Worm (Caenorhabditis elegans) whole organism, early embryonic: Measurements from ENCODE around the gene dlat-2.

Experiments
- F13C5.2 ChIP-seq: sonication (generic microtip); optimal IDR thresholded peaks from 2 replicates; lab custom pipeline; 2017; ENCODE audit warnings: mild to moderate bottlenecking, missing genetic modification characterization, inconsistent platforms, missing compliant biosample characterization
- ama-1 ChIP-seq: fragments of 150-350 bp; optimal IDR thresholded peaks from 2 replicates; lab custom pipeline; 2014
- ceh-13 ChIP-seq: fragments of 200-800 bp; sonication (Bioruptor generic); optimal IDR thresholded peaks from 2 replicates; lab custom pipeline; 2018; ENCODE audit warnings: mild to moderate bottlenecking, missing genetic modification characterization, missing compliant biosample characterization
- flt-1 ChIP-seq: fragments of 200-800 bp; sonication (Bioruptor generic); IDR thresholded peaks from 2 replicates; pipeline ENCODE4 v1.3.6; 2022; ENCODE audit warnings: missing genetic modification characterization, missing compliant biosample characterization
- hmbx-1 ChIP-seq: sonication (generic microtip); optimal IDR thresholded peaks from 2 replicates; lab custom pipeline; 2016; ENCODE audit warnings: mild to moderate bottlenecking, missing genetic modification characterization, missing compliant biosample characterization
- hnd-1 ChIP-seq: sonication (generic microtip); optimal IDR thresholded peaks from 2 replicates; lab custom pipeline; 2016; ENCODE audit warnings: missing genetic modification characterization, missing compliant biosample characterization
- pes-1 ChIP-seq: fragments of 200-800 bp; sonication (Bioruptor generic); IDR thresholded peaks from 2 replicates; pipeline ENCODE4 v1.3.6; 2022; ENCODE audit warnings: missing genetic modification reagents, missing genetic modification characterization, missing compliant biosample characterization
- tbx-37 ChIP-seq: fragments of 200-800 bp; sonication (Bioruptor generic); conservative IDR thresholded peaks from 2 replicates; pipeline ENCODE4 v1.3.6; 2022; ENCODE audit warnings: missing genetic modification reagents, missing genetic modification characterization, missing compliant biosample characterization
- tra-4 ChIP-seq: sonication (generic microtip); optimal IDR thresholded peaks from 2 replicates; lab custom pipeline; 2017; ENCODE audit warnings: missing genetic modification characterization, missing compliant biosample characterization

DNA sequence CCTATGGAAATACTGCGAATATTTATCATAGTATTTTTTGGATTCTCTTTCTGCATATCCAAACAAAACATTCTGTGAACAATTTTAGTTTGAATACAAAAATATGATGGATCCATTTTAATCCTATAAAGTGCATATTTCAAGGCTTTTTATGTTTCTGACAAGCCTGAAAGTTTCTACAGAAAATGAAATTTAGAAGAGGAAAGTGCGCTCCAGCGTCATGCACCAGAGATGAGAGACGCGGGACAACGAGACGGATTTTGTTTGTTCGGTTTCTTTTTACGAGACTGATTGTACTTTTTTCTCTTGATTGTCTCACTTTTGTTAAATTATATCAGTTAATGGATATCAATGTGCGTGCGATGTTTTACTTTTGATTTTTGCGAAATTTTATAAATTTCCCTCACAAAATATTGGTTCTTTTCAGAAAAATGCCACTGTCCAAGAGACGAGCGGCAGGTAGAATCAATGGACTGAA lies 49.3 kb upstream of the dlat-2 start, which contains the start of gene C49C3.6:
- TF ChIP-seq ceh-13 (no peak), ama-1 (lab: Kevin White, UChicago) (no peak), pes-1 (GFP tag; lab: Robert Waterston, UW) (no peak), hnd-1 (no peak), tra-4 (tag; lab: Kevin White, UChicago) (no peak), tbx-37 (GFP tag; lab: Robert Waterston, UW) (no peak), F13C5.2 (tag; lab: Kevin White, UChicago) (no peak), flt-1 (GFP tag; lab: Robert Waterston, UW) (no peak), hmbx-1 (tag; lab: Kevin White, UChicago) (no peak)
